Fruit fly (Drosophila melanogaster) whole organism, embryonic: ENCODE data around the gene Mis12.

ENCODE experiments used
- Adf1 ChIP-seq: fragments of 200-800 bp; sonication (Bioruptor generic); IDR thresholded peaks from 2 replicates; pipeline ENCODE4 v1.3.6; 2022; ENCODE audit warnings: missing biosample characterization, missing genetic modification characterization
- Antp ChIP-seq: fragments of 200-800 bp; sonication (Bioruptor generic); optimal IDR thresholded peaks from 3 replicates; lab custom pipeline; 2016; ENCODE audit warnings: missing biosample characterization, missing genetic modification characterization
- Bteb2 ChIP-seq: fragments of 200-800 bp; sonication (Bioruptor generic); optimal IDR thresholded peaks from 2 replicates; lab custom pipeline; 2016; ENCODE audit warnings: missing biosample characterization, missing genetic modification characterization
- CG10462 ChIP-seq: fragments of 200-800 bp; sonication (Bioruptor generic); optimal IDR thresholded peaks from 2 replicates; lab custom pipeline; 2016; ENCODE audit warnings: missing biosample characterization, missing genetic modification characterization
- CG12104 ChIP-seq: fragments of 200-800 bp; sonication (Bioruptor generic); optimal IDR thresholded peaks from 3 replicates; lab custom pipeline; 2016; ENCODE audit warnings: missing biosample characterization, missing genetic modification characterization
- CG13123 ChIP-seq: fragments of 200-800 bp; sonication (Bioruptor generic); optimal IDR thresholded peaks from 2 replicates; lab custom pipeline; 2016; ENCODE audit warnings: missing biosample characterization, missing genetic modification characterization
- CG13424 ChIP-seq: fragments of 200-800 bp; sonication (Bioruptor generic); optimal IDR thresholded peaks from 2 replicates; lab custom pipeline; 2019; ENCODE audit warnings: missing biosample characterization, mild to moderate bottlenecking, missing genetic modification characterization, moderate library complexity
- CG14667 ChIP-seq: fragments of 200-800 bp; sonication (Bioruptor generic); IDR thresholded peaks from 2 replicates; pipeline ENCODE4 v1.3.6; 2022; ENCODE audit warnings: missing biosample characterization, missing genetic modification characterization
- CG1832 ChIP-seq: fragments of 200-800 bp; sonication (Bioruptor generic); optimal IDR thresholded peaks from 2 replicates; lab custom pipeline; 2017; ENCODE audit warnings: missing biosample characterization, mild to moderate bottlenecking, missing genetic modification characterization, inconsistent platforms
- CG2120 ChIP-seq: fragments of 200-800 bp; sonication (Bioruptor generic); optimal IDR thresholded peaks from 3 replicates; lab custom pipeline; 2016; ENCODE audit warnings: missing biosample characterization, missing genetic modification characterization
- CG31441 ChIP-seq: fragments of 200-800 bp; sonication (Bioruptor generic); IDR thresholded peaks from 2 replicates; pipeline ENCODE4 v1.3.6; 2022; ENCODE audit warnings: missing biosample characterization, missing genetic modification characterization
- CG32767 ChIP-seq: fragments of 200-800 bp; sonication (Bioruptor generic); IDR thresholded peaks from 2 replicates; pipeline ENCODE4 v1.3.6; 2022; ENCODE audit warnings: missing biosample characterization, missing genetic modification characterization
- CG6175 ChIP-seq: fragments of 200-800 bp; sonication (Bioruptor generic); IDR thresholded peaks from 3 replicates; pipeline ENCODE4 v1.3.6; 2022; ENCODE audit warnings: missing biosample characterization, missing genetic modification characterization
- CG6272 ChIP-seq: fragments of 200-800 bp; sonication (Bioruptor generic); IDR thresholded peaks from 2 replicates; pipeline ENCODE4 v1.3.6; 2022; ENCODE audit warnings: missing biosample characterization, missing genetic modification characterization
- CG6813 ChIP-seq: fragments of 200-800 bp; sonication (Bioruptor generic); optimal IDR thresholded peaks from 2 replicates; lab custom pipeline; 2017; ENCODE audit warnings: missing biosample characterization, missing genetic modification characterization, mild to moderate bottlenecking, moderate library complexity, missing genetic modification reagents
- CG7839 ChIP-seq: fragments of 200-800 bp; sonication (Bioruptor generic); optimal IDR thresholded peaks from 3 replicates; lab custom pipeline; 2018; ENCODE audit warnings: missing biosample characterization, mild to moderate bottlenecking, missing genetic modification characterization, moderate library complexity
- CG8281 ChIP-seq: fragments of 200-800 bp; sonication (Bioruptor generic); optimal IDR thresholded peaks from 2 replicates; lab custom pipeline; 2018; ENCODE audit warnings: missing biosample characterization, mild to moderate bottlenecking, missing genetic modification characterization, moderate library complexity
- CG8359 ChIP-seq: fragments of 200-800 bp; sonication (Bioruptor generic); optimal IDR thresholded peaks from 2 replicates; lab custom pipeline; 2017; ENCODE audit warnings: missing biosample characterization, mild to moderate bottlenecking, missing genetic modification characterization, borderline replicate concordance
- CG8388 ChIP-seq: fragments of 200-800 bp; sonication (Bioruptor generic); optimal IDR thresholded peaks from 2 replicates; lab custom pipeline; 2019; ENCODE audit warnings: missing biosample characterization, mild to moderate bottlenecking, missing genetic modification characterization, moderate library complexity
- CG9215 ChIP-seq: fragments of 200-800 bp; sonication (Bioruptor generic); IDR thresholded peaks from 2 replicates; pipeline ENCODE4 v1.3.6; 2022; ENCODE audit warnings: missing biosample characterization, missing genetic modification characterization
- D ChIP-seq, 2 experiments: fragments of 200-800 bp in 1 of 2; fragments of >200 bp in 1 of 2; sonication (Bioruptor generic) in 1 of 2; optimal IDR thresholded peaks; 2 replicates in 1 of 2; 3 replicates in 1 of 2; lab custom pipeline; 2017; ENCODE audit warnings: mild to moderate bottlenecking in 1 of 2, missing biosample characterization in 1 of 2, missing genetic modification characterization in 1 of 2, missing genetic modification reagents in 1 of 2
- Dbx ChIP-seq: fragments of 200-800 bp; sonication (Bioruptor generic); IDR thresholded peaks from 3 replicates; pipeline ENCODE4 v1.3.6; 2022; ENCODE audit warnings: missing biosample characterization, missing genetic modification characterization
- Doc2 ChIP-seq: fragments of 200-800 bp; sonication (Bioruptor generic); IDR thresholded peaks from 2 replicates; pipeline ENCODE4 v1.3.6; 2022; ENCODE audit warnings: missing biosample characterization, missing genetic modification characterization
- Drgx ChIP-seq: fragments of 200-800 bp; sonication (Bioruptor generic); IDR thresholded peaks from 2 replicates; pipeline ENCODE4 v1.3.6; 2022; ENCODE audit warnings: missing biosample characterization, missing genetic modification characterization
- E2f1 ChIP-seq: fragments of 200-800 bp; sonication (Bioruptor generic); IDR thresholded peaks from 2 replicates; pipeline ENCODE4 v1.3.6; 2022; ENCODE audit warnings: missing biosample characterization, missing genetic modification characterization
- E2f2 ChIP-seq: fragments of 200-800 bp; sonication (Bioruptor generic); IDR thresholded peaks from 2 replicates; pipeline ENCODE4 v1.3.6; 2022; ENCODE audit warnings: missing biosample characterization, missing genetic modification characterization
- H2.0 ChIP-seq: fragments of 200-800 bp; sonication (Bioruptor generic); IDR thresholded peaks from 2 replicates; pipeline ENCODE4 v1.3.6; 2022; ENCODE audit warnings: missing biosample characterization, missing genetic modification characterization
- Hmx ChIP-seq: fragments of 200-800 bp; sonication (Bioruptor generic); optimal IDR thresholded peaks from 2 replicates; lab custom pipeline; 2016; ENCODE audit warnings: missing biosample characterization, missing genetic modification characterization
- Myb ChIP-seq: fragments of 200-800 bp; sonication (Bioruptor generic); optimal IDR thresholded peaks from 2 replicates; lab custom pipeline; 2016; ENCODE audit warnings: missing biosample characterization, missing genetic modification characterization
- NC2α ChIP-seq: fragments of 200-800 bp; sonication (Bioruptor generic); optimal IDR thresholded peaks from 2 replicates; lab custom pipeline; 2016; ENCODE audit warnings: missing biosample characterization, missing genetic modification characterization
- NfI ChIP-seq: fragments of 200-800 bp; sonication (Bioruptor generic); optimal IDR thresholded peaks from 3 replicates; lab custom pipeline; 2018; ENCODE audit warnings: missing biosample characterization, mild to moderate bottlenecking, missing genetic modification characterization, moderate library complexity
- Six4 ChIP-seq: fragments of 200-800 bp; sonication (Bioruptor generic); optimal IDR thresholded peaks from 2 replicates; lab custom pipeline; 2016; ENCODE audit warnings: missing biosample characterization, missing genetic modification characterization
- Sox100B ChIP-seq: fragments of 200-800 bp; sonication (Bioruptor generic); optimal IDR thresholded peaks from 3 replicates; lab custom pipeline; 2018; ENCODE audit warnings: missing biosample characterization, mild to moderate bottlenecking, missing genetic modification characterization
- Usf ChIP-seq: fragments of 200-800 bp; sonication (Bioruptor generic); optimal IDR thresholded peaks from 2 replicates; lab custom pipeline; 2017; ENCODE audit warnings: missing genotype, missing biosample characterization, missing genetic modification characterization
- aop ChIP-seq: fragments of 200-800 bp; sonication (Bioruptor generic); IDR thresholded peaks from 2 replicates; pipeline ENCODE4 v1.3.6; 2022; ENCODE audit warnings: missing biosample characterization, missing genetic modification characterization
- ap ChIP-seq: fragments of 200-800 bp; sonication (Bioruptor generic); IDR thresholded peaks from 2 replicates; pipeline ENCODE4 v1.3.6; 2022; ENCODE audit warnings: missing biosample characterization, missing genetic modification characterization
- ara ChIP-seq: fragments of 200-800 bp; sonication (Bioruptor generic); IDR thresholded peaks from 2 replicates; pipeline ENCODE4 v1.3.6; 2022; ENCODE audit warnings: missing biosample characterization, missing genetic modification characterization
- ato ChIP-seq: fragments of 200-800 bp; sonication (Bioruptor generic); IDR thresholded peaks from 2 replicates; pipeline ENCODE4 v1.3.6; 2022; ENCODE audit warnings: missing biosample characterization, missing genetic modification characterization; ENCODE audit not compliant: partially characterized antibody
- chif ChIP-seq, 2 experiments: fragments of 200-800 bp; sonication (Bioruptor generic); optimal IDR thresholded peaks; 3 replicates each; lab custom pipeline; 2016; ENCODE audit warnings: missing biosample characterization in 2 of 2, missing genetic modification characterization in 2 of 2
- kay ChIP-seq: fragments of 200-800 bp; sonication (Bioruptor generic); optimal IDR thresholded peaks from 2 replicates; lab custom pipeline; 2016; ENCODE audit warnings: missing biosample characterization, missing genetic modification characterization
- kni ChIP-seq: fragments of 200-800 bp; sonication (Bioruptor generic); optimal IDR thresholded peaks from 3 replicates; lab custom pipeline; 2017; ENCODE audit warnings: mild to moderate bottlenecking, missing biosample characterization, missing genetic modification reagents, missing genetic modification characterization
- nom ChIP-seq: fragments of 200-800 bp; sonication (Bioruptor generic); optimal IDR thresholded peaks from 2 replicates; lab custom pipeline; 2017; ENCODE audit warnings: missing biosample characterization, missing genetic modification characterization, mild to moderate bottlenecking, moderate library complexity, missing genetic modification reagents
- ranshi ChIP-seq: fragments of 200-800 bp; sonication (Bioruptor generic); IDR thresholded peaks from 2 replicates; pipeline ENCODE4 v1.3.6; 2022; ENCODE audit warnings: missing biosample characterization, missing genetic modification characterization
- rib ChIP-seq: fragments of 200-800 bp; sonication (Bioruptor generic); IDR thresholded peaks from 2 replicates; pipeline ENCODE4 v1.3.6; 2022; ENCODE audit warnings: missing biosample characterization, missing genetic modification characterization
- slp2 ChIP-seq: fragments of 200-800 bp; sonication (Bioruptor generic); optimal IDR thresholded peaks from 2 replicates; lab custom pipeline; 2016; ENCODE audit warnings: missing biosample characterization, missing genetic modification characterization
- sr ChIP-seq: fragments of 200-800 bp; sonication (Bioruptor generic); IDR thresholded peaks from 3 replicates; pipeline ENCODE4 v1.3.6; 2022; ENCODE audit warnings: missing biosample characterization, missing genetic modification characterization
- tio ChIP-seq: fragments of 200-800 bp; sonication (Bioruptor generic); optimal IDR thresholded peaks from 2 replicates; lab custom pipeline; 2017; ENCODE audit warnings: missing biosample characterization, missing genetic modification characterization, inconsistent platforms
- vfl ChIP-seq: fragments of 200-800 bp; sonication (Bioruptor generic); optimal IDR thresholded peaks from 2 replicates; lab custom pipeline; 2016; ENCODE audit warnings: missing biosample characterization, missing genetic modification characterization

Gene Mis12

dm6 chr3L:6955254-6956229 lies 13.3 kb downstream of the Mis12 start, which contains the start of the genes CG10077 and CG9948 (continued):
- TF ChIP-seq CG6272 (GFP tag; lab: Robert Waterston, UW) (peak; percentile 76), rib (GFP tag; lab: Robert Waterston, UW) (peak; percentile 62), CG1832 (GFP tag; lab: Kevin White, UChicago) (no peak), Sox100B (GFP tag; lab: Kevin White, UChicago) (peak; percentile 79), CG2120 (GFP tag; lab: Kevin White, UChicago) (peak; percentile 89), CG12104 (GFP tag; lab: Kevin White, UChicago) (peak; percentile 69), ara (GFP tag; lab: Robert Waterston, UW) (peak; percentile 86), Doc2 (GFP tag; lab: Robert Waterston, UW) (no peak), Adf1 (GFP tag; lab: Robert Waterston, UW) (peak; percentile 47), CG6813 (GFP tag; lab: Kevin White, UChicago) (peak; percentile 75), D (optimal IDR thresholded peaks at IDR 0.05; lab: Kevin White, UChicago) (no peak), D (GFP tag; optimal IDR thresholded peaks at IDR 0.05; lab: Kevin White, UChicago) (peak; percentile 76), kni (GFP tag; lab: Kevin White, UChicago) (peak; percentile 64), Six4 (GFP tag; lab: Kevin White, UChicago) (peak; percentile 71), Hmx (GFP tag; lab: Kevin White, UChicago) (peak; percentile 65), CG8281 (tag; lab: Kevin White, UChicago) (peak; percentile 69), CG9215 (peak; percentile 79), vfl (GFP tag; lab: Kevin White, UChicago) (peak; percentile 66), CG14667 (GFP tag; lab: Robert Waterston, UW) (peak; percentile 88), CG7839 (tag; lab: Kevin White, UChicago) (peak; percentile 93), slp2 (GFP tag; lab: Kevin White, UChicago) (peak; percentile 19), Drgx (peak; percentile 83), Bteb2 (GFP tag; lab: Kevin White, UChicago) (peak; percentile 37), CG13123 (peak; percentile 73), CG8359 (peak; percentile 65), H2.0 (peak; percentile 92), NC2α (GFP tag; lab: Kevin White, UChicago) (peak; percentile 18), CG32767 (GFP tag; lab: Robert Waterston, UW) (peak; percentile 86), ato (GFP tag; lab: Robert Waterston, UW) (peak; percentile 76), Antp (GFP tag; lab: Kevin White, UChicago) (peak; percentile 15), NfI (GFP tag; lab: Kevin White, UChicago) (peak; percentile 86), kay (GFP tag; lab: Kevin White, UChicago) (peak; percentile 47), sr (GFP tag; lab: Robert Waterston, UW) (0 out of 3 replicates have a peak, but pooled peaks have one; percentile 25), CG10462 (GFP tag; lab: Kevin White, UChicago) (peak; percentile 77), E2f2 (GFP tag; lab: Robert Waterston, UW) (peak; percentile 72), Usf (GFP tag; lab: Kevin White, UChicago) (peak; percentile 78), CG13424 (peak; percentile 92), CG8388 (GFP tag; lab: Kevin White, UChicago) (peak; percentile 89), nom (peak; percentile 83), chif (GFP tag; optimal IDR thresholded peaks at IDR 0.05; lab: Kevin White, UChicago) (peak; percentile 32 to 77), CG6175 (GFP tag; lab: Robert Waterston, UW) (peak; percentile 52; the same call in 1 of the 3 replicates), Dbx (peak; percentile 91), Myb (peak; percentile 31), ap (GFP tag; lab: Robert Waterston, UW) (peak; percentile 90), ranshi (peak; percentile 91), tio (GFP tag; lab: Kevin White, UChicago) (no peak), aop (GFP tag; lab: Robert Waterston, UW) (0 out of 2 replicates have a peak, but pooled peaks have one; percentile 17), E2f1 (peak; percentile 88), CG31441 (peak; percentile 90)
